Fruit fly (Drosophila melanogaster): Measurements from ENCODE around the gene path.
A peak's percentile ranks its signal among the peaks of the same experiment; 100 is the strongest.

Gene path

DNA sequence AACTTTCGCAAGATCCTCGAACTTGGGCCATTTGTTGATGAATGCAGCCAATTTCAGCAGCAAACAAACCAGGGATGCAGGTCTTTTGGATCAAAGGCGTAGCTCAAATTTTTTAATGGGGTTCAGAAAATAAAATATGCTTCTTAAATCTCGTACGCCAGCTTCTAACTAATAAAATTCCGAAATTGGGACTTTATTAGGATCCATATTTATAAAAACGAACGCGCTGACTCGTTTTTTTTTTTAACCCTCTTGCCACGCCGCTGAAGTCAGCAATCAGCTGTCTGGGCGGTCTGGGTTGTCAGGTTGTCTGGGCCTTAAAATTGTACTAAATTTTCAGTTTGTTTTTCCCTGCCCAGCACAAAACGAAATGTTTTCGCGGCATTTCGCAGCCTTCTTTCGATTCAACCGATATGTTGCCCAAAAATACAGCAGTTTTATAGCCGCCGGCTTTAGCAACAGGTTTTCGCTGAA, 47.5 kb downstream of the path start, which contains the start of gene CG3437:
CG3437 (minus strand) TSS at position 51 of the 474 bp plus-strand sequence.
- TF ChIP-seq CrebA (GFP tag; optimal IDR thresholded peaks at IDR 0.05; ENCODE audit: borderline replicate concordance): no peak
- TF ChIP-seq sv (GFP tag; optimal IDR thresholded peaks at IDR 0.05): peak; percentile 98
- TF ChIP-seq GATAd (GFP tag; optimal IDR thresholded peaks at IDR 0.05): peak; percentile 98
- peak; percentile 100 for TF ChIP-seq Sp1 (GFP tag; optimal IDR thresholded peaks at IDR 0.05)
- no peak for TF ChIP-seq Abd-B (GFP tag; optimal IDR thresholded peaks at IDR 0.05)
- TF ChIP-seq woc (GFP tag; optimal IDR thresholded peaks at IDR 0.05): peak; percentile 99
- peak; percentile 91 for TF ChIP-seq jim (GFP tag; optimal IDR thresholded peaks at IDR 0.05)
- peak; percentile 98 for TF ChIP-seq sage (GFP tag; optimal IDR thresholded peaks at IDR 0.05)
- no peak for TF ChIP-seq lola (GFP tag; optimal IDR thresholded peaks at IDR 0.05)
- TF ChIP-seq HLH106 (tag; optimal IDR thresholded peaks at IDR 0.05): peak; percentile 99
- peak; percentile 99 for TF ChIP-seq fru (GFP tag; optimal IDR thresholded peaks at IDR 0.05)
- no peak for TF ChIP-seq pan (optimal IDR thresholded peaks at IDR 0.05)
- TF ChIP-seq Hr83 (GFP tag; optimal IDR thresholded peaks at IDR 0.05; ENCODE audit: poor library complexity, severe bottlenecking): peak; percentile 99
- peak; percentile 99 for TF ChIP-seq OdsH (GFP tag; optimal IDR thresholded peaks at IDR 0.05)
- TF ChIP-seq brk (GFP tag; optimal IDR thresholded peaks at IDR 0.05): peak; percentile 98
- TF ChIP-seq Jra (GFP tag; optimal IDR thresholded peaks at IDR 0.05): peak; percentile 98
- peak; percentile 99 for TF ChIP-seq ey (GFP tag; optimal IDR thresholded peaks at IDR 0.05)
- TF ChIP-seq N (GFP tag; optimal IDR thresholded peaks at IDR 0.05): no peak
- TF ChIP-seq Vsx2 (GFP tag; optimal IDR thresholded peaks at IDR 0.05; ENCODE audit: partially characterized antibody): no peak
- TF ChIP-seq Dfd (GFP tag; optimal IDR thresholded peaks at IDR 0.05): peak; percentile 92
- TF ChIP-seq Rel (GFP tag; optimal IDR thresholded peaks at IDR 0.05): peak; percentile 95
- TF ChIP-seq Rel (tag; optimal IDR thresholded peaks at IDR 0.05): peak; percentile 89
- TF ChIP-seq tai (GFP tag; optimal IDR thresholded peaks at IDR 0.05): no peak
- peak; percentile 99 for TF ChIP-seq h (GFP tag; optimal IDR thresholded peaks at IDR 0.05)
- TF ChIP-seq dmrt93B (GFP tag; optimal IDR thresholded peaks at IDR 0.05): peak; percentile 99
- TF ChIP-seq br (GFP tag; optimal IDR thresholded peaks at IDR 0.05): peak; percentile 99
- TF ChIP-seq foxo (GFP tag; optimal IDR thresholded peaks at IDR 0.05): peak; percentile 99 to 100
- TF ChIP-seq Hnf4 (GFP tag; optimal IDR thresholded peaks at IDR 0.05): peak; percentile 99
- TF ChIP-seq Dif (GFP tag; optimal IDR thresholded peaks at IDR 0.05; ENCODE audit: partially characterized antibody): no peak
- peak; percentile 96 for TF ChIP-seq dsf (GFP tag; optimal IDR thresholded peaks at IDR 0.05; ENCODE audit: borderline replicate concordance)
- no peak for TF ChIP-seq usp (GFP tag; optimal IDR thresholded peaks at IDR 0.05)
- no peak for TF ChIP-seq Myc (optimal IDR thresholded peaks at IDR 0.05)
- TF ChIP-seq dl (GFP tag; optimal IDR thresholded peaks at IDR 0.05; ENCODE audit: insufficient read depth in 1 of 2, partially characterized antibody in 2 of 2): no peak
- peak; percentile 100 for TF ChIP-seq rgr (GFP tag; optimal IDR thresholded peaks at IDR 0.05)
- TF ChIP-seq CG32264 (GFP tag; optimal IDR thresholded peaks at IDR 0.05): peak; percentile 99
- TF ChIP-seq Hr78 (GFP tag; optimal IDR thresholded peaks at IDR 0.05): no peak
- TF ChIP-seq CG9705 (GFP tag; optimal IDR thresholded peaks at IDR 0.05): peak; percentile 99
- peak; percentile 97 for TF ChIP-seq psq (GFP tag; optimal IDR thresholded peaks at IDR 0.05)
- peak; percentile 97 for TF ChIP-seq Mio (GFP tag; optimal IDR thresholded peaks at IDR 0.05)

DNA sequence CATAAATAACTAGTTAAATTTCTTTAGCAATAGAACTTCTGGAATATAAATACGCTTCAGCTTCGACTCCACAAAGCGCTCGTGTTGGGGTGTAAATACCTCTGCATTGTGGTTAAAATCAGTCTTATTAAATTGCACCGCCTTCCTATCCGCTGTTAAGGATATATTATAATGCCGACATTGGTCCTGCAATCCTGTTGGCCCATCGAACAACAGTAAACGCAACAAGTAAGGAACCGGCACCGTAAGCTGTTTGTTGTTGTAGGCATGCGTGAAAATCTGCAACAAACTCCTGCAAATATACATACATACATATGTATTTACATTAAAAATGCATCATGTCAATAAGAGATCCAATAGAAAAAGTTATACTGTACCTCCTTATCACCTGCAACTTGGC, 48.7 kb downstream of the path start:
- TF ChIP-seq dl (GFP tag; optimal IDR thresholded peaks at IDR 0.05; ENCODE audit: insufficient read depth in 1 of 2, partially characterized antibody in 2 of 2): no peak
- no peak for TF ChIP-seq CrebA (GFP tag; optimal IDR thresholded peaks at IDR 0.05; ENCODE audit: borderline replicate concordance)
- no peak for TF ChIP-seq Sp1 (GFP tag; optimal IDR thresholded peaks at IDR 0.05)
- TF ChIP-seq Hr78 (GFP tag; optimal IDR thresholded peaks at IDR 0.05): no peak
- no peak for TF ChIP-seq GATAd (GFP tag; optimal IDR thresholded peaks at IDR 0.05)
- no peak for TF ChIP-seq woc (GFP tag; optimal IDR thresholded peaks at IDR 0.05)
- TF ChIP-seq Dfd (GFP tag; optimal IDR thresholded peaks at IDR 0.05): no peak
- no peak for TF ChIP-seq sage (GFP tag; optimal IDR thresholded peaks at IDR 0.05)
- no peak for TF ChIP-seq Abd-B (GFP tag; optimal IDR thresholded peaks at IDR 0.05)
- no peak for TF ChIP-seq Vsx2 (GFP tag; optimal IDR thresholded peaks at IDR 0.05; ENCODE audit: partially characterized antibody)
- TF ChIP-seq CG32264 (GFP tag; optimal IDR thresholded peaks at IDR 0.05): no peak
- TF ChIP-seq rgr (GFP tag; optimal IDR thresholded peaks at IDR 0.05): no peak
- no peak for TF ChIP-seq psq (GFP tag; optimal IDR thresholded peaks at IDR 0.05)
- TF ChIP-seq Dif (GFP tag; optimal IDR thresholded peaks at IDR 0.05; ENCODE audit: partially characterized antibody): no peak
- no peak for TF ChIP-seq fru (GFP tag; optimal IDR thresholded peaks at IDR 0.05)
- TF ChIP-seq Hr83 (GFP tag; optimal IDR thresholded peaks at IDR 0.05; ENCODE audit: poor library complexity, severe bottlenecking): no peak
- TF ChIP-seq Mio (GFP tag; optimal IDR thresholded peaks at IDR 0.05): no peak
- TF ChIP-seq Hnf4 (GFP tag; optimal IDR thresholded peaks at IDR 0.05): no peak
- no peak for TF ChIP-seq CG9705 (GFP tag; optimal IDR thresholded peaks at IDR 0.05)

All from whole organism, wandering third instar larva.